Worm (Caenorhabditis elegans): ENCODE measurements around the gene Y75B8A.63.

Gene Y75B8A.63

ce11 chrIII:12351301-12351700 is 23.6 kb downstream of the Y75B8A.63 start, which contains the start of the genes pph-4.1 and Y75B8A.31 (continued):
- TF ChIP-seq sdc-2 (tag; optimal IDR thresholded peaks at IDR 0.05) (no peak), elt-2 (tag; optimal IDR thresholded peaks at IDR 0.05) (peak; percentile 77), pat-9 (tag; optimal IDR thresholded peaks at IDR 0.05) (peak; percentile 72), tbx-7 (tag; optimal IDR thresholded peaks at IDR 0.05) (peak; percentile 82), C38D4.7 (GFP tag; optimal IDR thresholded peaks at IDR 0.05) (no peak), npax-4 (tag; optimal IDR thresholded peaks at IDR 0.05) (no peak), ceh-30 (tag; optimal IDR thresholded peaks at IDR 0.05) (no peak), sox-4 (tag; optimal IDR thresholded peaks at IDR 0.05) (no peak), C08G9.2 (tag; optimal IDR thresholded peaks at IDR 0.05) (peak; percentile 93), mec-3 (tag; optimal IDR thresholded peaks at IDR 0.05; ENCODE audit: borderline replicate concordance) (peak; percentile 81), hlh-15 (tag; optimal IDR thresholded peaks at IDR 0.05) (no peak), nfya-1 (tag; optimal IDR thresholded peaks at IDR 0.05) (peak; percentile 67), fax-1 (tag; optimal IDR thresholded peaks at IDR 0.05) (peak; percentile 77), ceh-22 (tag; optimal IDR thresholded peaks at IDR 0.05) (no peak)

ce11 chrIII:12356588-12356987 is 28.8 kb downstream of the Y75B8A.63 start:
- TF ChIP-seq tbx-7 (tag; optimal IDR thresholded peaks at IDR 0.05) (no peak), ahr-1 (tag; optimal IDR thresholded peaks at IDR 0.05) (no peak), ceh-48 (tag; optimal IDR thresholded peaks at IDR 0.05) (no peak), sox-2 (GFP tag; IDR thresholded peaks at IDR 0.05) (no peak), eyg-1 (tag; optimal IDR thresholded peaks at IDR 0.05) (no peak)

- TF ChIP-seq ceh-18 (tag; optimal IDR thresholded peaks at IDR 0.05), result no peak
Measured at ce11 chrIII:12358461-12358860, 30.7 kb downstream of the Y75B8A.63 start, which contains the start of gene Y75B8A.32. Y75B8A.32 (minus strand) TSS chrIII:12358561.

- TF ChIP-seq ceh-14 (tag; optimal IDR thresholded peaks at IDR 0.05) (no peak), madf-2 (tag; optimal IDR thresholded peaks at IDR 0.05) (no peak), che-1 (tag; optimal IDR thresholded peaks at IDR 0.05) (no peak), F13H6.1 (tag; optimal IDR thresholded peaks at IDR 0.05) (no peak), sox-4 (tag; optimal IDR thresholded peaks at IDR 0.05) (no peak), ahr-1 (tag; optimal IDR thresholded peaks at IDR 0.05) (no peak), ztf-16 (tag; optimal IDR thresholded peaks at IDR 0.05) (no peak), C08G9.2 (tag; optimal IDR thresholded peaks at IDR 0.05) (no peak), gmeb-2 (tag; optimal IDR thresholded peaks at IDR 0.05) (no peak), ceh-45 (GFP tag; IDR thresholded peaks at IDR 0.05) (no peak)
Measured at ce11 chrIII:12359265-12359664, 31.5 kb downstream of the Y75B8A.63 start, which contains the start of gene Y75B8A.34. Y75B8A.34 (plus strand) TSS chrIII:12359565.

ce11 chrIII:12366989-12367557 is 39.3 kb downstream of the Y75B8A.63 start, which contains the start of gene Y75B8A.33:
Y75B8A.33 (minus strand) TSS chrIII:12367373.
- TF ChIP-seq hlh-15 (tag; optimal IDR thresholded peaks at IDR 0.05), result no peak
- no peak for TF ChIP-seq ceh-30 (tag; optimal IDR thresholded peaks at IDR 0.05)

ce11 chrIII:12367891-12368290 is 40.1 kb downstream of the Y75B8A.63 start:
- no peak for TF ChIP-seq ceh-48 (tag; optimal IDR thresholded peaks at IDR 0.05)
- TF ChIP-seq ceh-34 (tag; optimal IDR thresholded peaks at IDR 0.05), result no peak
- TF ChIP-seq lin-11 (tag; optimal IDR thresholded peaks at IDR 0.05), result no peak
- TF ChIP-seq C38D4.7 (GFP tag; optimal IDR thresholded peaks at IDR 0.05), result no peak
- no peak for TF ChIP-seq K02D7.2 (tag; optimal IDR thresholded peaks at IDR 0.05)
- TF ChIP-seq hlh-30 (tag; optimal IDR thresholded peaks at IDR 0.05; ENCODE audit: insufficient read depth), result no peak
- no peak for TF ChIP-seq zip-5 (tag; optimal IDR thresholded peaks at IDR 0.05)
- TF ChIP-seq tbx-2 (tag; optimal IDR thresholded peaks at IDR 0.05), result no peak
- no peak for TF ChIP-seq ama-1 (optimal IDR thresholded peaks at IDR 0.05)

Data from whole organism, late embryonic.